Fruit fly (Drosophila melanogaster) whole organism, adult: Measurements from ENCODE around the gene Hpr1.

ENCODE experiments used
- CG12768 ChIP-seq: fragments of 200-800 bp; sonication (Bioruptor generic); optimal IDR thresholded peaks from 2 replicates; lab custom pipeline; 2017; ENCODE audit warnings: missing biosample characterization, missing genetic modification characterization, mild to moderate bottlenecking, moderate library complexity, missing genetic modification reagents
- CG33017 ChIP-seq: fragments of 200-800 bp; sonication (Bioruptor generic); optimal IDR thresholded peaks from 2 replicates; lab custom pipeline; 2018; ENCODE audit warnings: missing biosample characterization, mild to moderate bottlenecking, missing genetic modification characterization, moderate library complexity
- Mnt ChIP-seq: fragments of 200-800 bp; sonication (Bioruptor generic); optimal IDR thresholded peaks from 2 replicates; lab custom pipeline; 2016; ENCODE audit warnings: missing biosample characterization, mild to moderate bottlenecking, missing genetic modification characterization
- cic ChIP-seq: fragments of 200-800 bp; sonication (Bioruptor generic); optimal IDR thresholded peaks from 2 replicates; lab custom pipeline; 2017; ENCODE audit warnings: missing biosample characterization, mild to moderate bottlenecking, missing genetic modification characterization, moderate library complexity
- kay ChIP-seq: fragments of 200-800 bp; sonication (Bioruptor generic); peaks from one replicate; lab custom pipeline; 2016; ENCODE audit warnings: missing biosample characterization, missing genetic modification characterization, borderline replicate concordance

DNA sequence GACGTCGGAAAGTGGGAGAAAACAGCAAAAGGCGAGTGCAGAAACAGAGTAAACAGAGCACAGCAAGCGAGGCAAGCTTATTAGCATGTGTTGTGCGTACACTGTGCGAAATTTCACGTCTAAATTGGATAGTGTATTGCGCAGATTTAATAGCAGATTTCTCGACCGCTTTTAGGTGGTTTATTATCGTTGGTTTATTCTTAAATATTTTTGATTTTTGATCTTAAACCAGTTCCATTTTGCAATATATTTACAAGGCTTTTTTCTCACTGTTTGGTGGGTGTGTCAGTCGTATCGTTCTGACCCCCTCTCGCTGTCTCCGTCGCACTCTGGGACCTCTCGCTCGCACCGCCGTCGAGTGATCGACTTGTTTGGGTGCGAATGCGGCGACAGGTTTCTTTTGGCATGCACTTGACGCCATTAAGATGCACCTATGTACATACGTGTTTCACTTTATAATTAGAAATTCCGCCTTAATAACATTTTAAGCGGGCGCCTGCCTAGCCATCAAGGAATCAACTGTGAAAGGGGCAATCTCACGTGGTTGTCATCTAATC is 12.8 kb upstream of the Hpr1 start:
- TF ChIP-seq CG12768 (peak; percentile 77), CG33017 (tag; lab: Kevin White, UChicago) (peak; percentile 84), Mnt (GFP tag; lab: Kevin White, UChicago) (peak; percentile 69), kay (GFP tag; lab: Kevin White, UChicago) (peak; percentile 78), cic (GFP tag; lab: Kevin White, UChicago) (peak; percentile 44)
